Worm (Caenorhabditis elegans) whole organism, young adult: Measurements from ENCODE around the gene F01G12.18.

Experiments used
- C06A6.2 ChIP-seq: fragments of 200-800 bp; sonication (Bioruptor generic); conservative IDR thresholded peaks from 2 replicates; pipeline ENCODE4 v1.3.6; 2022; ENCODE audit warnings: missing genetic modification characterization, missing compliant biosample characterization
- F37B4.10 ChIP-seq: fragments of 200-800 bp; sonication (Bioruptor generic); IDR thresholded peaks from 2 replicates; pipeline ENCODE4 v1.3.6; 2022; ENCODE audit warnings: missing genetic modification characterization, missing compliant biosample characterization
- bed-2 ChIP-seq: fragments of 200-800 bp; sonication (Bioruptor generic); IDR thresholded peaks from 2 replicates; pipeline ENCODE4 v1.3.6; 2022; ENCODE audit warnings: missing genetic modification reagents, missing genetic modification characterization, missing compliant biosample characterization
- madf-8 ChIP-seq: fragments of 200-800 bp; sonication (Bioruptor generic); conservative IDR thresholded peaks from 2 replicates; pipeline ENCODE4 v1.3.6; 2022; ENCODE audit warnings: missing genetic modification reagents, missing genetic modification characterization, missing compliant biosample characterization
- nhr-90 ChIP-seq: sonication (generic microtip); optimal IDR thresholded peaks from 2 replicates; lab custom pipeline; 2016; ENCODE audit warnings: missing genotype, mild to moderate bottlenecking, missing genetic modification characterization, missing compliant biosample characterization
- pha-4 ChIP-seq: fragments of 150-350 bp; sonication (generic microtip); optimal IDR thresholded peaks from 2 replicates; lab custom pipeline; 2014; ENCODE audit warnings: missing biosample characterization, missing genetic modification reagents, missing genetic modification characterization
- unc-130 ChIP-seq: sonication (generic microtip); optimal IDR thresholded peaks from 2 replicates; lab custom pipeline; 2016; ENCODE audit warnings: missing genetic modification reagents, missing genetic modification characterization, missing compliant biosample characterization
- unc-62 ChIP-seq: fragments of 150-350 bp; optimal IDR thresholded peaks from 2 replicates; lab custom pipeline; 2014; ENCODE audit warnings: missing biosample characterization, missing genetic modification reagents, missing genetic modification characterization
- xnd-1 ChIP-seq: sonication (generic microtip); optimal IDR thresholded peaks from 2 replicates; lab custom pipeline; 2016; ENCODE audit warnings: missing genotype, missing genetic modification reagents, missing genetic modification characterization, missing compliant biosample characterization

DNA sequence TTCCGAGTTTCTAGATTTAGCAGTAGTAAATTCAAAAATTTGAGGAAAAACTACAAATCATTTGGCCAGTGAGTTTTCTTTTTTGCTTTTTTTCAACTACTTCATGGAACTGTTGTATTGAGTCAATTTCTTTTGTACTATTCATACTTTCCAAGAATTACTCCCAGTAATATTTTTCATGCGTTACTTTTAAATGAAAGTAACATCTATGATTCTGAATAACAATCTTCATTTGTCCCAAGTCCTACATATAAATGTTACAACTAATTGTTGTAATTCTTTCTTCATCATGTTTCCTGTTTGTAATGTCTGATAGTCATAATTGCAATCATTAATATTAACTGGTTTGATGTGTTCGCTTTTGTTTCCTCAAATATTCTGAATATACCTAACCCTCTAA, 45.4 kb upstream of the F01G12.18 start:
- no peak for TF ChIP-seq madf-8 (GFP tag; lab: Robert Waterston, UW)
- TF ChIP-seq nhr-90 (tag; lab: Kevin White, UChicago), result no peak
- no peak for TF ChIP-seq xnd-1
- TF ChIP-seq bed-2, result no peak
- TF ChIP-seq unc-62 (GFP tag; lab: Kevin White, UChicago), result no peak
- TF ChIP-seq pha-4 (tag; lab: Kevin White, UChicago), result no peak
- TF ChIP-seq F37B4.10, result no peak
- no peak for TF ChIP-seq C06A6.2 (GFP tag; lab: Robert Waterston, UW)
- TF ChIP-seq unc-130 (GFP tag; lab: Kevin White, UChicago), result no peak
